Fruit fly (Drosophila melanogaster) whole organism, embryonic: ENCODE results near the gene mei-P26.

Source experiments
- Atf-2 ChIP-seq: fragments of 200-800 bp; sonication (Bioruptor generic); optimal IDR thresholded peaks from 2 replicates; lab custom pipeline; 2016; ENCODE audit warnings: missing biosample characterization, missing genetic modification characterization
- Bteb2 ChIP-seq: fragments of 200-800 bp; sonication (Bioruptor generic); optimal IDR thresholded peaks from 2 replicates; lab custom pipeline; 2016; ENCODE audit warnings: missing biosample characterization, missing genetic modification characterization
- CG10321 ChIP-seq: fragments of 200-800 bp; sonication (Bioruptor generic); IDR thresholded peaks from 2 replicates; pipeline ENCODE4 v1.3.6; 2022; ENCODE audit warnings: missing biosample characterization, missing genetic modification characterization
- CG10431 ChIP-seq: fragments of 200-800 bp; sonication (Bioruptor generic); optimal IDR thresholded peaks from 3 replicates; lab custom pipeline; 2018; ENCODE audit warnings: missing biosample characterization, mild to moderate bottlenecking, missing genetic modification characterization
- CG11560 ChIP-seq: fragments of 200-800 bp; sonication (Bioruptor generic); IDR thresholded peaks from 3 replicates; pipeline ENCODE4 v1.3.6; 2022; ENCODE audit warnings: missing biosample characterization, missing genetic modification characterization
- CG12155 ChIP-seq: fragments of 200-800 bp; sonication (Bioruptor generic); optimal IDR thresholded peaks from 3 replicates; lab custom pipeline; 2016; ENCODE audit warnings: missing biosample characterization, missing genetic modification characterization
- CG13123 ChIP-seq: fragments of 200-800 bp; sonication (Bioruptor generic); optimal IDR thresholded peaks from 2 replicates; lab custom pipeline; 2016; ENCODE audit warnings: missing biosample characterization, missing genetic modification characterization
- CG1529 ChIP-seq: fragments of 200-800 bp; sonication (Bioruptor generic); optimal IDR thresholded peaks from 3 replicates; lab custom pipeline; 2018; ENCODE audit warnings: missing biosample characterization, missing genetic modification characterization
- CG1602 ChIP-seq: fragments of 200-800 bp; sonication (Bioruptor generic); optimal IDR thresholded peaks from 3 replicates; lab custom pipeline; 2016; ENCODE audit warnings: missing biosample characterization, missing genetic modification characterization
- CG17186 ChIP-seq: fragments of 200-800 bp; sonication (Bioruptor generic); optimal IDR thresholded peaks from 3 replicates; lab custom pipeline; 2017; ENCODE audit warnings: missing biosample characterization, missing genetic modification reagents, missing genetic modification characterization
- CG17359 ChIP-seq: fragments of 200-800 bp; sonication (Bioruptor generic); optimal IDR thresholded peaks from 3 replicates; lab custom pipeline; 2018; ENCODE audit warnings: missing biosample characterization, mild to moderate bottlenecking, missing genetic modification characterization, moderate library complexity
- CG17912 ChIP-seq: fragments of 200-800 bp; sonication (Bioruptor generic); optimal IDR thresholded peaks from 2 replicates; lab custom pipeline; 2018; ENCODE audit warnings: missing biosample characterization, mild to moderate bottlenecking, missing genetic modification characterization
- CG18599 ChIP-seq: fragments of 200-800 bp; sonication (Bioruptor generic); optimal IDR thresholded peaks from 3 replicates; lab custom pipeline; 2017; ENCODE audit warnings: missing biosample characterization, missing genetic modification characterization, mild to moderate bottlenecking, moderate library complexity, missing genetic modification reagents
- CG18764 ChIP-seq: fragments of 200-800 bp; sonication (Bioruptor generic); optimal IDR thresholded peaks from 3 replicates; lab custom pipeline; 2016; ENCODE audit warnings: missing biosample characterization, missing genetic modification characterization
- CG2120 ChIP-seq: fragments of 200-800 bp; sonication (Bioruptor generic); optimal IDR thresholded peaks from 3 replicates; lab custom pipeline; 2016; ENCODE audit warnings: missing biosample characterization, missing genetic modification characterization
- CG32767 ChIP-seq: fragments of 200-800 bp; sonication (Bioruptor generic); IDR thresholded peaks from 2 replicates; pipeline ENCODE4 v1.3.6; 2022; ENCODE audit warnings: missing biosample characterization, missing genetic modification characterization
- CG33213 ChIP-seq: fragments of 200-800 bp; sonication (Bioruptor generic); optimal IDR thresholded peaks from 3 replicates; lab custom pipeline; 2016; ENCODE audit warnings: missing biosample characterization, missing genetic modification characterization
- CG6175 ChIP-seq: fragments of 200-800 bp; sonication (Bioruptor generic); IDR thresholded peaks from 3 replicates; pipeline ENCODE4 v1.3.6; 2022; ENCODE audit warnings: missing biosample characterization, missing genetic modification characterization
- CG6683 ChIP-seq: fragments of 200-800 bp; sonication (Bioruptor generic); optimal IDR thresholded peaks from 2 replicates; lab custom pipeline; 2017; ENCODE audit warnings: missing biosample characterization, mild to moderate bottlenecking, missing genetic modification characterization, missing genetic modification reagents
- CG7745 ChIP-seq: fragments of 200-800 bp; sonication (Bioruptor generic); optimal IDR thresholded peaks from 2 replicates; lab custom pipeline; 2018; ENCODE audit warnings: missing biosample characterization, mild to moderate bottlenecking, missing genetic modification characterization, moderate library complexity
- Dll ChIP-seq: fragments of 200-800 bp; sonication (Bioruptor generic); IDR thresholded peaks from 4 replicates; pipeline ENCODE4 v1.3.6; 2022; ENCODE audit warnings: missing biosample characterization, missing genetic modification characterization; ENCODE audit not compliant: partially characterized antibody
- Dref ChIP-seq: fragments of 200-800 bp; sonication (Bioruptor generic); IDR thresholded peaks from 2 replicates; pipeline ENCODE4 v1.3.6; 2022; ENCODE audit warnings: missing biosample characterization, missing genetic modification characterization
- ERR ChIP-seq: fragments of 200-800 bp; sonication (Bioruptor generic); optimal IDR thresholded peaks from 2 replicates; lab custom pipeline; 2016; ENCODE audit warnings: missing biosample characterization, missing genetic modification characterization
- Eip74EF ChIP-seq, 2 experiments: fragments of 200-800 bp in 1 of 2; fragments of >200 bp in 1 of 2; sonication (Bioruptor generic) in 1 of 2; optimal IDR thresholded peaks; 2 replicates each; lab custom pipeline; 2017 to 2019; ENCODE audit warnings: missing biosample characterization in 2 of 2, missing genetic modification characterization in 2 of 2, mild to moderate bottlenecking in 1 of 2, moderate library complexity in 1 of 2
- HmgZ ChIP-seq: fragments of 200-800 bp; sonication (Bioruptor generic); optimal IDR thresholded peaks from 2 replicates; lab custom pipeline; 2018; ENCODE audit warnings: missing biosample characterization, mild to moderate bottlenecking, missing genetic modification characterization
- Hr39 ChIP-seq: fragments of >200 bp; optimal IDR thresholded peaks from 2 replicates; lab custom pipeline; 2017
- MBD-R2 ChIP-seq: fragments of 200-800 bp; sonication (Bioruptor generic); IDR thresholded peaks from 2 replicates; pipeline ENCODE4 v1.3.6; 2022; ENCODE audit warnings: missing biosample characterization, missing genetic modification characterization
- Meics ChIP-seq: fragments of 200-800 bp; sonication (Bioruptor generic); optimal IDR thresholded peaks from 2 replicates; lab custom pipeline; 2017; ENCODE audit warnings: missing biosample characterization, mild to moderate bottlenecking, missing genetic modification characterization
- Nf-YA ChIP-seq: fragments of 200-800 bp; sonication (Bioruptor generic); IDR thresholded peaks from 2 replicates; pipeline ENCODE4 v1.3.6; 2022; ENCODE audit warnings: missing biosample characterization, missing genetic modification characterization
- Ravus ChIP-seq: fragments of 200-800 bp; sonication (Bioruptor generic); IDR thresholded peaks from 2 replicates; pipeline ENCODE4 v1.3.6; 2022; ENCODE audit warnings: missing biosample characterization, missing genetic modification characterization
- Rfx ChIP-seq: fragments of 200-800 bp; sonication (Bioruptor generic); IDR thresholded peaks from 2 replicates; pipeline ENCODE4 v1.3.6; 2022; ENCODE audit warnings: missing biosample characterization, missing genetic modification characterization
- Sin3A ChIP-seq: fragments of >200 bp; optimal IDR thresholded peaks from 2 replicates; lab custom pipeline; 2018
- az2 ChIP-seq: fragments of 200-800 bp; sonication (Bioruptor generic); optimal IDR thresholded peaks from 3 replicates; lab custom pipeline; 2016; ENCODE audit warnings: missing biosample characterization, missing genetic modification characterization
- cad ChIP-seq: fragments of >200 bp; optimal IDR thresholded peaks from 2 replicates; lab custom pipeline; 2017; ENCODE audit warnings: missing biosample characterization, missing genetic modification characterization
- dmrt99B ChIP-seq: fragments of 200-800 bp; sonication (Bioruptor generic); optimal IDR thresholded peaks from 2 replicates; lab custom pipeline; 2018; ENCODE audit warnings: missing biosample characterization, mild to moderate bottlenecking, missing genetic modification characterization, moderate library complexity
- fd102C ChIP-seq: fragments of 200-800 bp; sonication (Bioruptor generic); optimal IDR thresholded peaks from 2 replicates; lab custom pipeline; 2018; ENCODE audit warnings: missing biosample characterization, mild to moderate bottlenecking, missing genetic modification characterization, moderate library complexity
- fd64A ChIP-seq: fragments of 200-800 bp; sonication (Bioruptor generic); optimal IDR thresholded peaks from 3 replicates; lab custom pipeline; 2018; ENCODE audit warnings: missing biosample characterization, mild to moderate bottlenecking, missing genetic modification characterization
- gcm ChIP-seq: fragments of 200-800 bp; sonication (Bioruptor generic); optimal IDR thresholded peaks from 2 replicates; lab custom pipeline; 2019; ENCODE audit warnings: missing biosample characterization, mild to moderate bottlenecking, missing genetic modification characterization, moderate library complexity
- gem ChIP-seq: fragments of 200-800 bp; sonication (Bioruptor generic); optimal IDR thresholded peaks from 2 replicates; lab custom pipeline; 2019; ENCODE audit warnings: missing biosample characterization, mild to moderate bottlenecking, missing genetic modification characterization, moderate library complexity
- jing ChIP-seq: fragments of 200-800 bp; sonication (Bioruptor generic); optimal IDR thresholded peaks from 2 replicates; lab custom pipeline; 2018; ENCODE audit warnings: missing biosample characterization, mild to moderate bottlenecking, missing genetic modification characterization
- jumu ChIP-seq: fragments of 200-800 bp; sonication (Bioruptor generic); optimal IDR thresholded peaks from 3 replicates; lab custom pipeline; 2016; ENCODE audit warnings: missing biosample characterization, missing genetic modification characterization
- lilli ChIP-seq: fragments of 200-800 bp; sonication (Bioruptor generic); optimal IDR thresholded peaks from 3 replicates; lab custom pipeline; 2016; ENCODE audit warnings: missing biosample characterization, missing genetic modification characterization
- pan ChIP-seq, 4 experiments: fragments of >200 bp in 3 of 4; fragments of 200-800 bp in 1 of 4; sonication (Bioruptor generic) in 1 of 4; optimal IDR thresholded peaks in 3 of 4; IDR thresholded peaks in 1 of 4; 2 replicates each; pipeline versions ENCODE4 v1.3.6 to Lab custom; 2017 to 2022; ENCODE audit warnings: missing biosample characterization in 2 of 4, missing genetic modification characterization in 2 of 4, mixed read lengths in 1 of 4
- prd ChIP-seq, 3 experiments: fragments of >200 bp in 2 of 3; fragments of 200-800 bp in 1 of 3; sonication (Bioruptor generic) in 1 of 3; optimal IDR thresholded peaks in 2 of 3; IDR thresholded peaks in 1 of 3; 2 replicates in 2 of 3; 3 replicates in 1 of 3; pipeline versions ENCODE4 v1.3.6 to Lab custom; 2017 to 2022; ENCODE audit warnings: missing biosample characterization in 1 of 3, missing genetic modification characterization in 1 of 3
- repo ChIP-seq: fragments of 200-800 bp; sonication (Bioruptor generic); optimal IDR thresholded peaks from 2 replicates; lab custom pipeline; 2016; ENCODE audit warnings: missing biosample characterization, missing genetic modification characterization
- sc ChIP-seq, 3 experiments: fragments of >200 bp in 2 of 3; fragments of 200-800 bp in 1 of 3; sonication (Bioruptor generic) in 1 of 3; optimal IDR thresholded peaks; 2 replicates in 2 of 3; 3 replicates in 1 of 3; lab custom pipeline; 2017; ENCODE audit warnings: mild to moderate bottlenecking in 1 of 3, missing biosample characterization in 1 of 3, missing genetic modification characterization in 1 of 3, missing genetic modification reagents in 1 of 3
- slbo ChIP-seq: fragments of 200-800 bp; sonication (Bioruptor generic); IDR thresholded peaks from 2 replicates; pipeline ENCODE4 v1.3.6; 2022; ENCODE audit warnings: missing biosample characterization, missing genetic modification characterization
- tgo ChIP-seq: fragments of 200-800 bp; sonication (Bioruptor generic); IDR thresholded peaks from 3 replicates; pipeline ENCODE4 v1.3.6; 2022; ENCODE audit warnings: missing biosample characterization, missing genetic modification characterization
- zen ChIP-seq: fragments of 200-800 bp; sonication (Bioruptor generic); optimal IDR thresholded peaks from 3 replicates; lab custom pipeline; 2018; ENCODE audit warnings: missing biosample characterization, mild to moderate bottlenecking, missing genetic modification characterization, moderate library complexity
- zfh1 ChIP-seq: fragments of 200-800 bp; sonication (Bioruptor generic); IDR thresholded peaks from 3 replicates; pipeline ENCODE4 v1.3.6; 2022; ENCODE audit warnings: missing biosample characterization, missing genetic modification characterization

mei-P26 gene

dm6 chrX:9134922-9135453 is 28.1 kb upstream of the mei-P26 start, which contains the start of gene fend (continued):
- TF ChIP-seq jing (no peak), CG18599 (peak; percentile 57), CG18764 (GFP tag; lab: Kevin White, UChicago) (no peak), fd64A (GFP tag; lab: Kevin White, UChicago) (no peak), CG10321 (GFP tag; lab: Robert Waterston, UW) (no peak), Sin3A (lab: Kevin White, UChicago) (no peak), CG17359 (peak; percentile 11), CG10431 (GFP tag; lab: Kevin White, UChicago) (no peak), pan (optimal IDR thresholded peaks at IDR 0.05; lab: Kevin White, UChicago) (no peak), pan (GFP tag; optimal IDR thresholded peaks at IDR 0.05 in 1 of 2, IDR thresholded peaks at IDR 0.05 in 1 of 2) (no peak), CG32767 (no peak), zen (tag; lab: Kevin White, UChicago) (peak; percentile 8), sc (optimal IDR thresholded peaks at IDR 0.05; lab: Kevin White, UChicago) (no peak), sc (GFP tag; optimal IDR thresholded peaks at IDR 0.05; lab: Kevin White, UChicago) (no peak), Dref (no peak), repo (GFP tag; lab: Kevin White, UChicago) (no peak), CG33213 (GFP tag; lab: Kevin White, UChicago) (no peak), CG17186 (GFP tag; lab: Kevin White, UChicago) (no peak), jumu (GFP tag; lab: Kevin White, UChicago) (no peak), CG1529 (GFP tag; lab: Kevin White, UChicago) (peak; percentile 17), lilli (GFP tag; lab: Kevin White, UChicago) (peak; percentile 10), Ravus (GFP tag; lab: Robert Waterston, UW) (no peak), dmrt99B (tag; lab: Kevin White, UChicago) (peak; percentile 53), CG11560 (no peak), az2 (GFP tag; lab: Kevin White, UChicago) (peak; percentile 34), fd102C (GFP tag; lab: Kevin White, UChicago) (no peak), MBD-R2 (GFP tag; lab: Robert Waterston, UW) (no peak), gem (tag; lab: Kevin White, UChicago) (peak; percentile 57), slbo (GFP tag; lab: Robert Waterston, UW) (no peak), CG1602 (GFP tag; lab: Kevin White, UChicago) (no peak), CG2120 (GFP tag; lab: Kevin White, UChicago) (peak; percentile 31), prd (optimal IDR thresholded peaks at IDR 0.05; lab: Kevin White, UChicago) (no peak), prd (GFP tag; IDR thresholded peaks at IDR 0.05; lab: Robert Waterston, UW) (peak; percentile 27; the same call in 1 of the 3 replicates), CG6683 (GFP tag; lab: Kevin White, UChicago) (no peak), CG7745 (tag; lab: Kevin White, UChicago) (no peak), Meics (GFP tag; lab: Kevin White, UChicago) (peak; percentile 53), cad (GFP tag; lab: Kevin White, UChicago) (no peak), Nf-YA (GFP tag; lab: Robert Waterston, UW) (no peak), CG12155 (GFP tag; lab: Kevin White, UChicago) (no peak), tgo (GFP tag; lab: Robert Waterston, UW) (no peak), Eip74EF (GFP tag; optimal IDR thresholded peaks at IDR 0.05; lab: Kevin White, UChicago) (peak in 1 of 2 experiments; percentile 18), CG6175 (GFP tag; lab: Robert Waterston, UW) (no peak), Dll (no peak), Atf-2 (GFP tag; lab: Kevin White, UChicago) (no peak), CG17912 (GFP tag; lab: Kevin White, UChicago) (no peak), Rfx (GFP tag; lab: Robert Waterston, UW) (peak; percentile 27; the same call in 1 of the 2 replicates), Hr39 (lab: Kevin White, UChicago) (no peak), gcm (GFP tag; lab: Kevin White, UChicago) (peak; percentile 12), zfh1 (GFP tag; lab: Robert Waterston, UW) (no peak), CG13123 (GFP tag; lab: Kevin White, UChicago) (no peak), Bteb2 (GFP tag; lab: Kevin White, UChicago) (no peak), HmgZ (tag; lab: Kevin White, UChicago) (peak; percentile 41), ERR (GFP tag; lab: Kevin White, UChicago) (no peak)
